Worm (Caenorhabditis elegans) whole organism, L1 larva: ENCODE measurements around the gene B0035.3.

Experiments
- ama-1 ChIP-seq: fragments of 150-350 bp; optimal IDR thresholded peaks from 2 replicates; lab custom pipeline; 2014
- blmp-1 ChIP-seq: fragments of 150-350 bp; optimal IDR thresholded peaks from 2 replicates; lab custom pipeline; 2014; ENCODE audit warnings: missing biosample characterization, missing genetic modification characterization
- ceh-90 ChIP-seq: sonication (generic microtip); optimal IDR thresholded peaks from 2 replicates; lab custom pipeline; 2016; ENCODE audit warnings: missing genetic modification characterization, missing compliant biosample characterization
- efl-1 ChIP-seq, 4 experiments: fragments of 150-350 bp; optimal IDR thresholded peaks in 3 of 4; peaks in 1 of 4; 1 replicate in 1 of 4; 2 replicates in 3 of 4; lab custom pipeline; 2014; ENCODE audit warnings: missing biosample characterization in 2 of 4, missing genetic modification characterization in 2 of 4, missing genetic modification reagents in 2 of 4
- elt-2 ChIP-seq: sonication (generic microtip); optimal IDR thresholded peaks from 2 replicates; lab custom pipeline; 2016; ENCODE audit warnings: missing genetic modification characterization, mild to moderate bottlenecking, inconsistent platforms, missing compliant biosample characterization, missing genetic modification reagents
- ets-5 ChIP-seq: fragments of 200-800 bp; sonication (Bioruptor generic); IDR thresholded peaks from 2 replicates; pipeline ENCODE4 v1.3.6; 2022; ENCODE audit warnings: missing genetic modification characterization, missing compliant biosample characterization
- fkh-10 ChIP-seq: sonication (generic microtip); optimal IDR thresholded peaks from 2 replicates; lab custom pipeline; 2017; ENCODE audit warnings: missing biosample characterization, missing genetic modification reagents, missing genetic modification characterization
- fkh-4 ChIP-seq: sonication (generic microtip); optimal IDR thresholded peaks from 2 replicates; lab custom pipeline; 2016; ENCODE audit warnings: missing compliant biosample characterization, missing genetic modification characterization, borderline replicate concordance
- hlh-17 ChIP-seq: fragments of 200-800 bp; sonication (Bioruptor generic); optimal IDR thresholded peaks from 2 replicates; lab custom pipeline; 2018; ENCODE audit warnings: missing genetic modification characterization, mild to moderate bottlenecking, missing compliant biosample characterization, moderate library complexity, borderline replicate concordance
- hlh-4 ChIP-seq: sonication (generic microtip); optimal IDR thresholded peaks from 2 replicates; lab custom pipeline; 2016; ENCODE audit warnings: mild to moderate bottlenecking, missing genetic modification characterization, missing compliant biosample characterization
- irx-1 ChIP-seq: sonication (generic microtip); optimal IDR thresholded peaks from 2 replicates; lab custom pipeline; 2016; ENCODE audit warnings: missing genetic modification characterization, missing compliant biosample characterization
- lin-13 ChIP-seq: fragments of 150-350 bp; optimal IDR thresholded peaks from 2 replicates; lab custom pipeline; 2014; ENCODE audit warnings: missing biosample characterization, missing genetic modification reagents, missing genetic modification characterization
- lin-14 ChIP-seq: fragments of 200-800 bp; sonication (Bioruptor generic); optimal IDR thresholded peaks from 2 replicates; lab custom pipeline; 2018; ENCODE audit warnings: mild to moderate bottlenecking, missing genetic modification characterization, moderate library complexity, missing compliant biosample characterization
- lin-15B ChIP-seq: fragments of 150-350 bp; sonication (generic microtip); optimal IDR thresholded peaks from 3 replicates; lab custom pipeline; 2014; ENCODE audit warnings: missing biosample characterization, missing genetic modification characterization
- lin-35 ChIP-seq, 2 experiments: fragments of 150-350 bp; optimal IDR thresholded peaks; 2 replicates each; lab custom pipeline; 2014; ENCODE audit warnings: missing biosample characterization in 2 of 2, missing genetic modification characterization in 2 of 2, missing genetic modification reagents in 2 of 2
- lsy-2 ChIP-seq, 2 experiments: fragments of 150-350 bp; optimal IDR thresholded peaks; 2 replicates each; lab custom pipeline; 2014; ENCODE audit warnings: missing biosample characterization in 2 of 2, missing genetic modification characterization in 2 of 2
- mef-2 ChIP-seq: fragments of 150-350 bp; optimal IDR thresholded peaks from 2 replicates; lab custom pipeline; 2014; ENCODE audit warnings: missing biosample characterization, missing genetic modification characterization
- nhr-19 ChIP-seq: fragments of 200-800 bp; sonication (Bioruptor generic); conservative IDR thresholded peaks from 2 replicates; pipeline ENCODE4 v1.3.6; 2022; ENCODE audit warnings: missing genetic modification characterization, missing compliant biosample characterization
- nhr-20 ChIP-seq: sonication (generic microtip); optimal IDR thresholded peaks from 2 replicates; lab custom pipeline; 2016; ENCODE audit warnings: mild to moderate bottlenecking, missing genetic modification characterization, missing compliant biosample characterization
- nhr-85 ChIP-seq: sonication (generic microtip); peaks from one replicate; lab custom pipeline; 2016; ENCODE audit warnings: missing genetic modification characterization, inconsistent platforms, missing compliant biosample characterization
- nhr-90 ChIP-seq: sonication (generic microtip); optimal IDR thresholded peaks from 2 replicates; lab custom pipeline; 2016; ENCODE audit warnings: mild to moderate bottlenecking, missing genetic modification characterization, missing compliant biosample characterization; ENCODE audit not compliant: poor library complexity
- pag-3 ChIP-seq: sonication (generic microtip); optimal IDR thresholded peaks from 2 replicates; lab custom pipeline; 2017; ENCODE audit warnings: missing genetic modification characterization, mild to moderate bottlenecking, missing compliant biosample characterization, antibody characterized with exemption, borderline replicate concordance; ENCODE audit not compliant: insufficient read depth
- pax-3 ChIP-seq: fragments of 200-800 bp; sonication (Bioruptor generic); optimal IDR thresholded peaks from 2 replicates; lab custom pipeline; 2018; ENCODE audit warnings: mild to moderate bottlenecking, missing genetic modification characterization, moderate library complexity, missing compliant biosample characterization
- pqm-1 ChIP-seq: sonication (generic microtip); optimal IDR thresholded peaks from 3 replicates; lab custom pipeline; 2017; ENCODE audit warnings: missing biosample characterization, missing genetic modification characterization
- rnt-1 ChIP-seq: sonication (generic microtip); optimal IDR thresholded peaks from 2 replicates; lab custom pipeline; 2016; ENCODE audit warnings: mild to moderate bottlenecking, missing genetic modification characterization, moderate library complexity, missing compliant biosample characterization
- skn-1 ChIP-seq: fragments of 150-350 bp; optimal IDR thresholded peaks from 2 replicates; lab custom pipeline; 2014; ENCODE audit warnings: missing biosample characterization, missing genetic modification characterization
- sptf-1 ChIP-seq: fragments of 150-350 bp; optimal IDR thresholded peaks from 2 replicates; lab custom pipeline; 2014; ENCODE audit warnings: missing biosample characterization, missing genetic modification characterization
- tlp-1 ChIP-seq: fragments of 150-350 bp; optimal IDR thresholded peaks from 2 replicates; lab custom pipeline; 2014; ENCODE audit warnings: missing biosample characterization, missing genetic modification characterization
- xbp-1 ChIP-seq: sonication (generic microtip); optimal IDR thresholded peaks from 2 replicates; lab custom pipeline; 2016; ENCODE audit warnings: missing genetic modification characterization, missing compliant biosample characterization
- ztf-11 ChIP-seq, 2 experiments: sonication (generic microtip); optimal IDR thresholded peaks; 2 replicates each; lab custom pipeline; 2016 to 2017; ENCODE audit warnings: missing genetic modification characterization in 2 of 2, missing biosample characterization in 1 of 2, missing compliant biosample characterization in 1 of 2

The B0035.3 gene

ce11 chrIV:11296787-11297186, 18.0 kb downstream of the B0035.3 start, which contains the start of gene mttu-1:
mttu-1 (minus strand) TSS chrIV:11296887.
- no peak for TF ChIP-seq ztf-11 (tag; optimal IDR thresholded peaks at IDR 0.05; lab: Kevin White, UChicago)
- no peak for TF ChIP-seq pqm-1 (tag; lab: Kevin White, UChicago)
- no peak for TF ChIP-seq pag-3 (tag; lab: Kevin White, UChicago)
- TF ChIP-seq hlh-17 (GFP tag; lab: Kevin White, UChicago), result no peak
- TF ChIP-seq nhr-85 (tag; lab: Kevin White, UChicago), result no peak
- TF ChIP-seq sptf-1 (tag; lab: Kevin White, UChicago), result no peak
- TF ChIP-seq lin-15B (tag; lab: Kevin White, UChicago), result no peak

ce11 chrIV:11288965-11289364, 25.8 kb downstream of the B0035.3 start:
- TF ChIP-seq lin-13 (GFP tag; lab: Kevin White, UChicago) (no peak), lin-14 (GFP tag; lab: Kevin White, UChicago) (peak; percentile 6), lsy-2 (tag; optimal IDR thresholded peaks at IDR 0.05; lab: Kevin White, UChicago) (no peak), xbp-1 (tag; lab: Kevin White, UChicago) (no peak), elt-2 (tag; lab: Kevin White, UChicago) (peak; percentile 91), mef-2 (tag; lab: Kevin White, UChicago) (no peak), lin-35 (GFP tag; optimal IDR thresholded peaks at IDR 0.05; lab: Kevin White, UChicago) (peak in 1 of 2 experiments; percentile 46), nhr-20 (tag; lab: Kevin White, UChicago) (no peak), pqm-1 (tag; lab: Kevin White, UChicago) (peak; percentile 83), irx-1 (tag; lab: Kevin White, UChicago) (no peak)

- TF ChIP-seq efl-1 (optimal IDR thresholded peaks at IDR 0.05; lab: Kevin White, UChicago), result no peak
- TF ChIP-seq efl-1 (GFP tag; optimal IDR thresholded peaks at IDR 0.05 in 1 of 2; lab: Kevin White, UChicago), result peak in 1 of 2 experiments; percentile 58
- TF ChIP-seq fkh-4 (tag; lab: Kevin White, UChicago), result no peak
These were observed 27.3 kb downstream of the B0035.3 start, which contains the start of gene F54D1.6 for ce11 chrIV:11287511-11287910. F54D1.6 (plus strand) TSS chrIV:11287811.

DNA sequence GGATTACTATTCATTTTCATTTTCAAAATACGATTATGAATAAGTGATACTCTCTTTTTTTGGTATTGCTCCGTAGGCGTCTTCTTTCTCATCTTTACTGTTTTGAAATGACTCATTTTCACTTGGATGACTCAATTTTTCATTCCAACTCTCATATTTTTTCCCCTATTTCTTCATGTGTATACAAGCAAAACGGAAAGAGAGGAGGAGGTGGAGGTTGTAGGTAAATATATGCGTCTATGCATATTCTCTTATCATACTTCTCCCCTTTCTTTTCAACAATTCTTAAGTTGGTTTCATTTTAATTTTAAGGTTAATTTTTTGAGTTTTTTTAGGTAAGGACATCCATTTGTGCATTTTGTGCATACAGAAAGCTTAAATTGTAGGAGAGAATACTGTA, 28.7 kb downstream of the B0035.3 start:
- TF ChIP-seq elt-2 (tag; lab: Kevin White, UChicago), result peak; percentile 3
- TF ChIP-seq efl-1 (optimal IDR thresholded peaks at IDR 0.05; lab: Kevin White, UChicago), result no peak
- TF ChIP-seq efl-1 (GFP tag; optimal IDR thresholded peaks at IDR 0.05 in 1 of 2; lab: Kevin White, UChicago), result peak in 1 of 2 experiments; percentile 55
- no peak for TF ChIP-seq fkh-10 (GFP tag; lab: Kevin White, UChicago)

DNA sequence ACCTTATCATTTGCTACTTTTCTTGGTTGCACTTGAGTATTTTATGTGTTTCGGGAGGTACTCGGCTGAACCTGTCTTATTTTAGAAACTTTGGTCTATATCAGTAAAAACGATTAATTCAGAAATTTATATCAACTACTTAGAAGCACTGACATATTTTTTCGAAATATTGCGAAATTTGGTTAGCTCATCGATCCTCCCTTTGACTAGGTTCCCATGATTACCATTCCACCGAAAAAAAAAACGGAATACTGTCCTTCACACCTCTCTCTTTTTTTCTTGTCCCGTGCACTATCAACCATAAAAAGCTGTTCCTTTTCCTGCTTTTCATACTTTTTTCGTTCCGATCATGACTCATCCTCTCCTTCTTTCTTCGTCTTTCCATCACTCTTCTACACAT, 29.6 kb downstream of the B0035.3 start:
- TF ChIP-seq ama-1 (no peak), tlp-1 (no peak), ceh-90 (no peak), skn-1 (tag; lab: Kevin White, UChicago) (no peak), fkh-4 (tag; lab: Kevin White, UChicago) (no peak), pqm-1 (tag; lab: Kevin White, UChicago) (no peak), nhr-19 (GFP tag; lab: Robert Waterston, UW) (no peak), lin-15B (tag; lab: Kevin White, UChicago) (no peak), nhr-90 (tag; lab: Kevin White, UChicago) (no peak), nhr-20 (tag; lab: Kevin White, UChicago) (no peak), ets-5 (GFP tag; lab: Robert Waterston, UW) (no peak), hlh-4 (tag; lab: Kevin White, UChicago) (no peak), rnt-1 (tag; lab: Kevin White, UChicago) (no peak), lin-14 (GFP tag; lab: Kevin White, UChicago) (no peak), blmp-1 (tag; lab: Kevin White, UChicago) (no peak), pax-3 (tag; lab: Kevin White, UChicago) (no peak)
